Fruit fly (Drosophila melanogaster) whole organism, embryonic: ENCODE data around the gene CG8301.
A peak's percentile ranks its signal among the peaks of the same experiment; 100 is the strongest.

ENCODE experiments used
- Antp ChIP-seq: fragments of 200-800 bp; sonication (Bioruptor generic); optimal IDR thresholded peaks from 3 replicates; lab custom pipeline; 2016; ENCODE audit warnings: missing biosample characterization, missing genetic modification characterization
- C15 ChIP-seq: fragments of 200-800 bp; sonication (Bioruptor generic); IDR thresholded peaks from 3 replicates; pipeline ENCODE4 v1.3.6; 2022; ENCODE audit warnings: missing biosample characterization, missing genetic modification characterization
- CG10267 ChIP-seq: fragments of 200-800 bp; sonication (Bioruptor generic); optimal IDR thresholded peaks from 2 replicates; lab custom pipeline; 2018; ENCODE audit warnings: missing biosample characterization, mild to moderate bottlenecking, missing genetic modification characterization, moderate library complexity
- CG10462 ChIP-seq: fragments of 200-800 bp; sonication (Bioruptor generic); optimal IDR thresholded peaks from 2 replicates; lab custom pipeline; 2016; ENCODE audit warnings: missing biosample characterization, missing genetic modification characterization
- CG10543 ChIP-seq: fragments of 200-800 bp; sonication (Bioruptor generic); optimal IDR thresholded peaks from 3 replicates; lab custom pipeline; 2017; ENCODE audit warnings: missing biosample characterization, mild to moderate bottlenecking, missing genetic modification characterization, moderate library complexity
- CG10565 ChIP-seq: fragments of 200-800 bp; sonication (Bioruptor generic); optimal IDR thresholded peaks from 3 replicates; lab custom pipeline; 2016; ENCODE audit warnings: missing biosample characterization, mild to moderate bottlenecking, missing genetic modification characterization
- CG11085 ChIP-seq: fragments of 200-800 bp; sonication (Bioruptor generic); IDR thresholded peaks from 2 replicates; pipeline ENCODE4 v1.3.6; 2022; ENCODE audit warnings: missing biosample characterization, missing genetic modification characterization
- CG17568 ChIP-seq: fragments of 200-800 bp; sonication (Bioruptor generic); optimal IDR thresholded peaks from 2 replicates; lab custom pipeline; 2018; ENCODE audit warnings: missing biosample characterization, mild to moderate bottlenecking, missing genetic modification characterization, moderate library complexity
- CG1832 ChIP-seq: fragments of 200-800 bp; sonication (Bioruptor generic); optimal IDR thresholded peaks from 2 replicates; lab custom pipeline; 2017; ENCODE audit warnings: missing biosample characterization, mild to moderate bottlenecking, missing genetic modification characterization, inconsistent platforms
- CG2129 ChIP-seq: fragments of 200-800 bp; sonication (Bioruptor generic); IDR thresholded peaks from 2 replicates; pipeline ENCODE4 v1.3.6; 2022; ENCODE audit warnings: missing biosample characterization, missing genetic modification characterization; ENCODE audit not compliant: partially characterized antibody
- CG2199 ChIP-seq: fragments of 200-800 bp; sonication (Bioruptor generic); IDR thresholded peaks from 3 replicates; pipeline ENCODE4 v1.3.6; 2022; ENCODE audit warnings: missing biosample characterization, missing genetic modification characterization
- CG2889 ChIP-seq: fragments of 200-800 bp; sonication (Bioruptor generic); IDR thresholded peaks from 3 replicates; pipeline ENCODE4 v1.3.6; 2022; ENCODE audit warnings: missing biosample characterization, missing genetic modification characterization
- CG30020 ChIP-seq: fragments of 200-800 bp; optimal IDR thresholded peaks from 2 replicates; lab custom pipeline; 2019; ENCODE audit warnings: missing biosample characterization, mild to moderate bottlenecking, missing genetic modification characterization, moderate library complexity
- CG3065 ChIP-seq: fragments of 200-800 bp; sonication (Bioruptor generic); optimal IDR thresholded peaks from 2 replicates; lab custom pipeline; 2016; ENCODE audit warnings: missing biosample characterization, missing genetic modification characterization
- CG31365 ChIP-seq: fragments of 200-800 bp; sonication (Bioruptor generic); optimal IDR thresholded peaks from 2 replicates; lab custom pipeline; 2018; ENCODE audit warnings: missing biosample characterization, mild to moderate bottlenecking, missing genetic modification characterization
- CG33213 ChIP-seq: fragments of 200-800 bp; sonication (Bioruptor generic); optimal IDR thresholded peaks from 3 replicates; lab custom pipeline; 2016; ENCODE audit warnings: missing biosample characterization, missing genetic modification characterization
- CG3838 ChIP-seq: fragments of 200-800 bp; sonication (Bioruptor generic); optimal IDR thresholded peaks from 3 replicates; lab custom pipeline; 2016; ENCODE audit warnings: missing biosample characterization, missing genetic modification characterization
- CG4360 ChIP-seq: fragments of 200-800 bp; sonication (Bioruptor generic); IDR thresholded peaks from 2 replicates; pipeline ENCODE4 v1.3.6; 2022; ENCODE audit warnings: missing biosample characterization, missing genetic modification characterization
- CG6854 ChIP-seq: fragments of 200-800 bp; sonication (Bioruptor generic); optimal IDR thresholded peaks from 3 replicates; lab custom pipeline; 2017; ENCODE audit warnings: missing biosample characterization, mild to moderate bottlenecking, missing genetic modification characterization
- CG9817 ChIP-seq: fragments of 200-800 bp; sonication (Bioruptor generic); optimal IDR thresholded peaks from 2 replicates; lab custom pipeline; 2018; ENCODE audit warnings: missing biosample characterization, mild to moderate bottlenecking, missing genetic modification characterization, moderate library complexity
- CG9932 ChIP-seq: fragments of 200-800 bp; sonication (Bioruptor generic); IDR thresholded peaks from 2 replicates; pipeline ENCODE4 v1.3.6; 2022; ENCODE audit warnings: missing biosample characterization, missing genetic modification characterization
- Dbx ChIP-seq: fragments of 200-800 bp; sonication (Bioruptor generic); IDR thresholded peaks from 3 replicates; pipeline ENCODE4 v1.3.6; 2022; ENCODE audit warnings: missing biosample characterization, missing genetic modification characterization
- Fer3 ChIP-seq: fragments of 200-800 bp; sonication (Bioruptor generic); optimal IDR thresholded peaks from 2 replicates; lab custom pipeline; 2018; ENCODE audit warnings: missing biosample characterization, mild to moderate bottlenecking, missing genetic modification characterization, moderate library complexity
- Hr51 ChIP-seq, 2 experiments: fragments of 200-800 bp; sonication (Bioruptor generic); optimal IDR thresholded peaks; 2 replicates in 1 of 2; 3 replicates in 1 of 2; lab custom pipeline; 2016 to 2018; ENCODE audit warnings: missing biosample characterization in 2 of 2, missing genetic modification characterization in 2 of 2, mild to moderate bottlenecking in 1 of 2, moderate library complexity in 1 of 2
- NC2α ChIP-seq: fragments of 200-800 bp; sonication (Bioruptor generic); optimal IDR thresholded peaks from 2 replicates; lab custom pipeline; 2016; ENCODE audit warnings: missing biosample characterization, missing genetic modification characterization
- NFAT ChIP-seq: fragments of 200-800 bp; sonication (Bioruptor generic); IDR thresholded peaks from 2 replicates; pipeline ENCODE4 v1.3.6; 2022; ENCODE audit warnings: missing biosample characterization, missing genetic modification characterization
- Oaz ChIP-seq: fragments of 200-800 bp; sonication (Bioruptor generic); IDR thresholded peaks from 2 replicates; pipeline ENCODE4 v1.3.6; 2022; ENCODE audit warnings: missing biosample characterization, missing genetic modification characterization
- Sox100B ChIP-seq: fragments of 200-800 bp; sonication (Bioruptor generic); optimal IDR thresholded peaks from 3 replicates; lab custom pipeline; 2018; ENCODE audit warnings: missing biosample characterization, mild to moderate bottlenecking, missing genetic modification characterization
- Taf1 ChIP-seq: fragments of 200-800 bp; sonication (Bioruptor generic); IDR thresholded peaks from 2 replicates; pipeline ENCODE4 v1.3.6; 2022; ENCODE audit warnings: missing biosample characterization, missing genetic modification characterization
- Trl ChIP-seq, 3 experiments: fragments of >200 bp in 2 of 3; fragments of 200-800 bp in 1 of 3; sonication (Bioruptor generic) in 1 of 3; optimal IDR thresholded peaks; 2 replicates in 1 of 3; 3 replicates in 2 of 3; lab custom pipeline; 2016 to 2017; ENCODE audit warnings: missing biosample characterization in 1 of 3, missing genetic modification characterization in 1 of 3
- Vsx1 ChIP-seq: fragments of 200-800 bp; sonication (Bioruptor generic); optimal IDR thresholded peaks from 2 replicates; lab custom pipeline; 2017; ENCODE audit warnings: missing biosample characterization, mild to moderate bottlenecking, missing genetic modification characterization, missing genetic modification reagents
- cad ChIP-seq: fragments of >200 bp; optimal IDR thresholded peaks from 2 replicates; lab custom pipeline; 2017; ENCODE audit warnings: missing biosample characterization, missing genetic modification characterization
- chif ChIP-seq, 2 experiments: fragments of 200-800 bp; sonication (Bioruptor generic); optimal IDR thresholded peaks; 3 replicates each; lab custom pipeline; 2016; ENCODE audit warnings: missing biosample characterization in 2 of 2, missing genetic modification characterization in 2 of 2
- chm ChIP-seq: fragments of 200-800 bp; sonication (Bioruptor generic); IDR thresholded peaks from 2 replicates; pipeline ENCODE4 v1.3.6; 2022; ENCODE audit warnings: missing biosample characterization, missing genetic modification characterization
- disco-r ChIP-seq: fragments of 200-800 bp; sonication (Bioruptor generic); optimal IDR thresholded peaks from 2 replicates; lab custom pipeline; 2016; ENCODE audit warnings: missing biosample characterization, missing genetic modification characterization
- esg ChIP-seq: fragments of 200-800 bp; sonication (Bioruptor generic); conservative IDR thresholded peaks from 2 replicates; pipeline ENCODE4 v1.3.6; 2022; ENCODE audit warnings: missing biosample characterization, missing genetic modification characterization
- fu2 ChIP-seq: fragments of 200-800 bp; sonication (Bioruptor generic); optimal IDR thresholded peaks from 2 replicates; lab custom pipeline; 2016; ENCODE audit warnings: missing biosample characterization, missing genetic modification characterization
- gcm2 ChIP-seq: fragments of 200-800 bp; sonication (Bioruptor generic); optimal IDR thresholded peaks from 2 replicates; lab custom pipeline; 2016; ENCODE audit warnings: missing biosample characterization, missing genetic modification characterization
- ind ChIP-seq: fragments of 200-800 bp; sonication (Bioruptor generic); optimal IDR thresholded peaks from 3 replicates; lab custom pipeline; 2016; ENCODE audit warnings: missing biosample characterization, missing genetic modification characterization
- klu ChIP-seq: fragments of 200-800 bp; sonication (Bioruptor generic); IDR thresholded peaks from 2 replicates; pipeline ENCODE4 v1.3.6; 2022; ENCODE audit warnings: missing biosample characterization, missing genetic modification characterization
- knrl ChIP-seq: fragments of 200-800 bp; sonication (Bioruptor generic); IDR thresholded peaks from 3 replicates; pipeline ENCODE4 v1.3.6; 2022; ENCODE audit warnings: missing biosample characterization, missing genetic modification characterization; ENCODE audit not compliant: partially characterized antibody
- mirr ChIP-seq: fragments of 200-800 bp; sonication (Bioruptor generic); optimal IDR thresholded peaks from 3 replicates; lab custom pipeline; 2018; ENCODE audit warnings: missing biosample characterization, mild to moderate bottlenecking, missing genetic modification characterization
- nerfin-1 ChIP-seq: fragments of 200-800 bp; sonication (Bioruptor generic); optimal IDR thresholded peaks from 3 replicates; lab custom pipeline; 2019; ENCODE audit warnings: missing biosample characterization, mild to moderate bottlenecking, missing genetic modification characterization, moderate library complexity
- oc ChIP-seq: fragments of 200-800 bp; sonication (Bioruptor generic); optimal IDR thresholded peaks from 2 replicates; lab custom pipeline; 2018; ENCODE audit warnings: missing biosample characterization, mild to moderate bottlenecking, missing genetic modification characterization, moderate library complexity
- pnt ChIP-seq: fragments of 200-800 bp; sonication (Bioruptor generic); optimal IDR thresholded peaks from 3 replicates; lab custom pipeline; 2016; ENCODE audit warnings: missing biosample characterization, missing genetic modification characterization
- rib ChIP-seq: fragments of 200-800 bp; sonication (Bioruptor generic); IDR thresholded peaks from 2 replicates; pipeline ENCODE4 v1.3.6; 2022; ENCODE audit warnings: missing biosample characterization, missing genetic modification characterization
- sens-2 ChIP-seq: fragments of 200-800 bp; sonication (Bioruptor generic); IDR thresholded peaks from 2 replicates; pipeline ENCODE4 v1.3.6; 2022; ENCODE audit warnings: missing biosample characterization, missing genetic modification characterization
- shn ChIP-seq: fragments of 200-800 bp; sonication (Bioruptor generic); optimal IDR thresholded peaks from 3 replicates; lab custom pipeline; 2016; ENCODE audit warnings: missing biosample characterization, missing genetic modification characterization
- twi ChIP-seq: fragments of 200-800 bp; optimal IDR thresholded peaks from 2 replicates; lab custom pipeline; 2019; ENCODE audit warnings: missing biosample characterization, mild to moderate bottlenecking, missing genetic modification characterization, moderate library complexity
- vnd ChIP-seq: fragments of 200-800 bp; sonication (Bioruptor generic); IDR thresholded peaks from 3 replicates; pipeline ENCODE4 v1.3.6; 2022; ENCODE audit warnings: missing biosample characterization, missing genetic modification characterization; ENCODE audit not compliant: partially characterized antibody
- zen ChIP-seq: fragments of 200-800 bp; sonication (Bioruptor generic); optimal IDR thresholded peaks from 3 replicates; lab custom pipeline; 2018; ENCODE audit warnings: missing biosample characterization, mild to moderate bottlenecking, missing genetic modification characterization, moderate library complexity

Gene CG8301

dm6 chr3R:9534125-9534496 is 47.0 kb upstream of the CG8301 start (continued):
- TF ChIP-seq CG31365 (peak; percentile 57), chm (GFP tag; lab: Robert Waterston, UW) (peak; percentile 87), knrl (no peak), CG11085 (GFP tag; lab: Robert Waterston, UW) (peak; percentile 78), CG9932 (GFP tag; lab: Robert Waterston, UW) (no peak; the same call in 1 of the 2 replicates), mirr (GFP tag; lab: Kevin White, UChicago) (no peak), chif (GFP tag; optimal IDR thresholded peaks at IDR 0.05; lab: Kevin White, UChicago) (peak; percentile 91 to 95), CG30020 (peak; percentile 73), CG2129 (GFP tag; lab: Robert Waterston, UW) (no peak), vnd (GFP tag; lab: Robert Waterston, UW) (no peak), disco-r (peak; percentile 88), Dbx (GFP tag; lab: Robert Waterston, UW) (peak; percentile 78), Trl (optimal IDR thresholded peaks at IDR 0.05; lab: Kevin White, UChicago) (no peak), Trl (GFP tag; optimal IDR thresholded peaks at IDR 0.05; lab: Kevin White, UChicago) (peak; percentile 88), fu2 (GFP tag; lab: Kevin White, UChicago) (peak; percentile 79), Sox100B (GFP tag; lab: Kevin White, UChicago) (peak; percentile 94), NFAT (GFP tag; lab: Robert Waterston, UW) (peak; percentile 78), twi (peak; percentile 83), CG10267 (peak; percentile 88), C15 (GFP tag; lab: Robert Waterston, UW) (peak; percentile 83; the same call in 2 of the 3 replicates), CG3065 (GFP tag; lab: Kevin White, UChicago) (peak; percentile 82), CG10543 (GFP tag; lab: Kevin White, UChicago) (no peak), Oaz (GFP tag; lab: Robert Waterston, UW) (peak; percentile 73), cad (no peak), Hr51 (GFP tag; optimal IDR thresholded peaks at IDR 0.05; lab: Kevin White, UChicago) (peak; percentile 77 to 96), esg (GFP tag; lab: Robert Waterston, UW) (peak; percentile 92), CG17568 (peak; percentile 86), CG33213 (GFP tag; lab: Kevin White, UChicago) (peak; percentile 75), CG10565 (GFP tag; lab: Kevin White, UChicago) (peak; percentile 77), CG2199 (GFP tag; lab: Robert Waterston, UW) (peak; percentile 83; the same call in 2 of the 3 replicates), zen (peak; percentile 82), gcm2 (GFP tag; lab: Kevin White, UChicago) (peak; percentile 50), oc (tag; lab: Kevin White, UChicago) (peak; percentile 95), ind (GFP tag; lab: Kevin White, UChicago) (peak; percentile 91), Antp (GFP tag; lab: Kevin White, UChicago) (peak; percentile 86), CG10462 (GFP tag; lab: Kevin White, UChicago) (peak; percentile 83), rib (peak; percentile 53; the same call in 1 of the 2 replicates), NC2α (GFP tag; lab: Kevin White, UChicago) (peak; percentile 86), CG1832 (GFP tag; lab: Kevin White, UChicago) (no peak), Vsx1 (peak; percentile 72), CG2889 (GFP tag; lab: Robert Waterston, UW) (peak; percentile 84), shn (GFP tag; lab: Kevin White, UChicago) (peak; percentile 83), klu (peak; percentile 70), sens-2 (peak; percentile 92), Fer3 (tag; lab: Kevin White, UChicago) (peak; percentile 94), CG4360 (no peak), CG9817 (tag; lab: Kevin White, UChicago) (peak; percentile 91), Taf1 (GFP tag; lab: Robert Waterston, UW) (peak; percentile 63; the same call in 1 of the 2 replicates), CG6854 (GFP tag; lab: Kevin White, UChicago) (peak; percentile 76), nerfin-1 (peak; percentile 91), CG3838 (GFP tag; lab: Kevin White, UChicago) (peak; percentile 78), pnt (peak; percentile 92)
